Fruit fly (Drosophila melanogaster) whole organism, embryonic: ENCODE data around the gene Rab35.
A peak's percentile ranks its signal among the peaks of the same experiment; 100 is the strongest.

Experiments used
- B-H1 ChIP-seq: fragments of 200-800 bp; sonication (Bioruptor generic); IDR thresholded peaks from 3 replicates; pipeline ENCODE4 v1.3.6; 2022; ENCODE audit warnings: missing biosample characterization, missing genetic modification characterization
- B-H2 ChIP-seq: fragments of 200-800 bp; sonication (Bioruptor generic); optimal IDR thresholded peaks from 2 replicates; lab custom pipeline; 2018; ENCODE audit warnings: missing biosample characterization, mild to moderate bottlenecking, missing genetic modification characterization
- CG10147 ChIP-seq: fragments of 200-800 bp; sonication (Bioruptor generic); optimal IDR thresholded peaks from 2 replicates; lab custom pipeline; 2019; ENCODE audit warnings: missing biosample characterization, mild to moderate bottlenecking, missing genetic modification characterization, moderate library complexity
- CG10274 ChIP-seq: fragments of 200-800 bp; sonication (Bioruptor generic); optimal IDR thresholded peaks from 3 replicates; lab custom pipeline; 2017; ENCODE audit warnings: missing biosample characterization, mild to moderate bottlenecking, missing genetic modification characterization
- CG10543 ChIP-seq: fragments of 200-800 bp; sonication (Bioruptor generic); optimal IDR thresholded peaks from 3 replicates; lab custom pipeline; 2017; ENCODE audit warnings: missing biosample characterization, mild to moderate bottlenecking, missing genetic modification characterization, moderate library complexity
- CG10979 ChIP-seq: fragments of 200-800 bp; sonication (Bioruptor generic); optimal IDR thresholded peaks from 2 replicates; lab custom pipeline; 2018; ENCODE audit warnings: missing biosample characterization, mild to moderate bottlenecking, missing genetic modification characterization, moderate library complexity
- CG1529 ChIP-seq: fragments of 200-800 bp; sonication (Bioruptor generic); optimal IDR thresholded peaks from 3 replicates; lab custom pipeline; 2018; ENCODE audit warnings: missing biosample characterization, missing genetic modification characterization
- CG17359 ChIP-seq: fragments of 200-800 bp; sonication (Bioruptor generic); optimal IDR thresholded peaks from 3 replicates; lab custom pipeline; 2018; ENCODE audit warnings: missing biosample characterization, mild to moderate bottlenecking, missing genetic modification characterization, moderate library complexity
- CG17802 ChIP-seq: fragments of 200-800 bp; sonication (Bioruptor generic); optimal IDR thresholded peaks from 2 replicates; lab custom pipeline; 2018; ENCODE audit warnings: missing biosample characterization, mild to moderate bottlenecking, missing genetic modification characterization, moderate library complexity
- CG17912 ChIP-seq: fragments of 200-800 bp; sonication (Bioruptor generic); optimal IDR thresholded peaks from 2 replicates; lab custom pipeline; 2018; ENCODE audit warnings: missing biosample characterization, mild to moderate bottlenecking, missing genetic modification characterization
- CG1832 ChIP-seq: fragments of 200-800 bp; sonication (Bioruptor generic); optimal IDR thresholded peaks from 2 replicates; lab custom pipeline; 2017; ENCODE audit warnings: missing biosample characterization, mild to moderate bottlenecking, missing genetic modification characterization, inconsistent platforms
- CG2129 ChIP-seq: fragments of 200-800 bp; sonication (Bioruptor generic); IDR thresholded peaks from 2 replicates; pipeline ENCODE4 v1.3.6; 2022; ENCODE audit warnings: missing biosample characterization, missing genetic modification characterization; ENCODE audit not compliant: partially characterized antibody
- CG2889 ChIP-seq: fragments of 200-800 bp; sonication (Bioruptor generic); IDR thresholded peaks from 3 replicates; pipeline ENCODE4 v1.3.6; 2022; ENCODE audit warnings: missing biosample characterization, missing genetic modification characterization
- CG3163 ChIP-seq: fragments of 200-800 bp; sonication (Bioruptor generic); optimal IDR thresholded peaks from 3 replicates; lab custom pipeline; 2016; ENCODE audit warnings: missing biosample characterization, missing genetic modification characterization
- CG3281 ChIP-seq: fragments of 200-800 bp; sonication (Bioruptor generic); optimal IDR thresholded peaks from 3 replicates; lab custom pipeline; 2017; ENCODE audit warnings: missing biosample characterization, mild to moderate bottlenecking, missing genetic modification characterization
- CG33557 ChIP-seq: fragments of 200-800 bp; sonication (Bioruptor generic); optimal IDR thresholded peaks from 2 replicates; lab custom pipeline; 2019; ENCODE audit warnings: missing biosample characterization, mild to moderate bottlenecking, missing genetic modification characterization, moderate library complexity
- CG4404 ChIP-seq: fragments of 200-800 bp; sonication (Bioruptor generic); IDR thresholded peaks from 2 replicates; pipeline ENCODE4 v1.3.6; 2022; ENCODE audit warnings: missing biosample characterization, missing genetic modification characterization
- CG4424 ChIP-seq: fragments of 200-800 bp; sonication (Bioruptor generic); optimal IDR thresholded peaks from 3 replicates; lab custom pipeline; 2016; ENCODE audit warnings: missing biosample characterization, missing genetic modification characterization
- CG6765 ChIP-seq: fragments of 200-800 bp; sonication (Bioruptor generic); optimal IDR thresholded peaks from 3 replicates; lab custom pipeline; 2017; ENCODE audit warnings: missing biosample characterization, mild to moderate bottlenecking, missing genetic modification characterization
- CG6791 ChIP-seq: fragments of 200-800 bp; sonication (Bioruptor generic); IDR thresholded peaks from 3 replicates; pipeline ENCODE4 v1.3.6; 2022; ENCODE audit warnings: missing biosample characterization, missing genetic modification characterization; ENCODE audit not compliant: partially characterized antibody
- CG7271 ChIP-seq: fragments of 200-800 bp; sonication (Bioruptor generic); optimal IDR thresholded peaks from 2 replicates; lab custom pipeline; 2018; ENCODE audit warnings: missing biosample characterization, mild to moderate bottlenecking, missing genetic modification characterization, moderate library complexity
- CG7372 ChIP-seq: fragments of 200-800 bp; sonication (Bioruptor generic); IDR thresholded peaks from 2 replicates; pipeline ENCODE4 v1.3.6; 2022; ENCODE audit warnings: missing biosample characterization, missing genetic modification characterization
- CG8281 ChIP-seq: fragments of 200-800 bp; sonication (Bioruptor generic); optimal IDR thresholded peaks from 2 replicates; lab custom pipeline; 2018; ENCODE audit warnings: missing biosample characterization, mild to moderate bottlenecking, missing genetic modification characterization, moderate library complexity
- CHES-1-like ChIP-seq: fragments of 200-800 bp; sonication (Bioruptor generic); optimal IDR thresholded peaks from 2 replicates; lab custom pipeline; 2016; ENCODE audit warnings: missing biosample characterization, missing genetic modification characterization
- CTCF ChIP-seq: fragments of 200-800 bp; sonication (Bioruptor generic); optimal IDR thresholded peaks from 2 replicates; lab custom pipeline; 2017; ENCODE audit warnings: missing biosample characterization, mild to moderate bottlenecking, missing genetic modification characterization, moderate library complexity
- Dp ChIP-seq: fragments of 200-800 bp; sonication (Bioruptor generic); optimal IDR thresholded peaks from 2 replicates; lab custom pipeline; 2018; ENCODE audit warnings: missing biosample characterization, mild to moderate bottlenecking, missing genetic modification characterization, moderate library complexity
- Fer2 ChIP-seq: fragments of 200-800 bp; sonication (Bioruptor generic); optimal IDR thresholded peaks from 2 replicates; lab custom pipeline; 2018; ENCODE audit warnings: missing biosample characterization, mild to moderate bottlenecking, missing genetic modification characterization, moderate library complexity
- HLH54F ChIP-seq: fragments of 200-800 bp; sonication (Bioruptor generic); optimal IDR thresholded peaks from 3 replicates; lab custom pipeline; 2016; ENCODE audit warnings: missing biosample characterization, missing genetic modification characterization
- Lhr ChIP-seq: fragments of 200-800 bp; sonication (Bioruptor generic); optimal IDR thresholded peaks from 3 replicates; lab custom pipeline; 2017; ENCODE audit warnings: mild to moderate bottlenecking, missing biosample characterization, missing genetic modification reagents, missing genetic modification characterization
- MBD-R2 ChIP-seq: fragments of 200-800 bp; sonication (Bioruptor generic); IDR thresholded peaks from 2 replicates; pipeline ENCODE4 v1.3.6; 2022; ENCODE audit warnings: missing biosample characterization, missing genetic modification characterization
- Nf-YB ChIP-seq: fragments of 200-800 bp; sonication (Bioruptor generic); optimal IDR thresholded peaks from 3 replicates; lab custom pipeline; 2019; ENCODE audit warnings: missing biosample characterization, mild to moderate bottlenecking, missing genetic modification characterization, moderate library complexity
- Opbp ChIP-seq: fragments of 200-800 bp; sonication (Bioruptor generic); IDR thresholded peaks from 3 replicates; pipeline ENCODE4 v1.3.6; 2022; ENCODE audit warnings: missing biosample characterization, missing genetic modification characterization; ENCODE audit not compliant: partially characterized antibody
- Spps ChIP-seq: fragments of 200-800 bp; sonication (Bioruptor generic); optimal IDR thresholded peaks from 2 replicates; lab custom pipeline; 2018; ENCODE audit warnings: missing biosample characterization, mild to moderate bottlenecking, missing genetic modification characterization
- Taf1 ChIP-seq: fragments of 200-800 bp; sonication (Bioruptor generic); IDR thresholded peaks from 2 replicates; pipeline ENCODE4 v1.3.6; 2022; ENCODE audit warnings: missing biosample characterization, missing genetic modification characterization
- al ChIP-seq: fragments of 200-800 bp; sonication (Bioruptor generic); IDR thresholded peaks from 2 replicates; pipeline ENCODE4 v1.3.6; 2022; ENCODE audit warnings: missing biosample characterization, missing genetic modification characterization
- az2 ChIP-seq: fragments of 200-800 bp; sonication (Bioruptor generic); optimal IDR thresholded peaks from 3 replicates; lab custom pipeline; 2016; ENCODE audit warnings: missing biosample characterization, missing genetic modification characterization
- cad ChIP-seq: fragments of >200 bp; optimal IDR thresholded peaks from 2 replicates; lab custom pipeline; 2017; ENCODE audit warnings: missing biosample characterization, missing genetic modification characterization
- dati ChIP-seq: fragments of 200-800 bp; sonication (Bioruptor generic); IDR thresholded peaks from 2 replicates; pipeline ENCODE4 v1.3.6; 2022; ENCODE audit warnings: missing biosample characterization, missing genetic modification characterization
- dm ChIP-seq: fragments of 200-800 bp; sonication (Bioruptor generic); optimal IDR thresholded peaks from 3 replicates; lab custom pipeline; 2016; ENCODE audit warnings: missing biosample characterization, missing genetic modification characterization
- dysf ChIP-seq: fragments of 200-800 bp; sonication (Bioruptor generic); IDR thresholded peaks from 3 replicates; pipeline ENCODE4 v1.3.6; 2022; ENCODE audit warnings: missing biosample characterization, missing genetic modification characterization
- gce ChIP-seq: fragments of 200-800 bp; sonication (Bioruptor generic); IDR thresholded peaks from 3 replicates; pipeline ENCODE4 v1.3.6; 2022; ENCODE audit warnings: missing biosample characterization, missing genetic modification characterization
- gem ChIP-seq: fragments of 200-800 bp; sonication (Bioruptor generic); optimal IDR thresholded peaks from 2 replicates; lab custom pipeline; 2019; ENCODE audit warnings: missing biosample characterization, mild to moderate bottlenecking, missing genetic modification characterization, moderate library complexity
- hth ChIP-seq: fragments of >200 bp; optimal IDR thresholded peaks from 2 replicates; lab custom pipeline; 2017; ENCODE audit warnings: inconsistent platforms
- kah ChIP-seq: fragments of 200-800 bp; sonication (Bioruptor generic); optimal IDR thresholded peaks from 2 replicates; lab custom pipeline; 2018; ENCODE audit warnings: missing biosample characterization, mild to moderate bottlenecking, missing genetic modification characterization
- maf-S ChIP-seq: fragments of 200-800 bp; sonication (Bioruptor generic); optimal IDR thresholded peaks from 2 replicates; lab custom pipeline; 2016; ENCODE audit warnings: missing biosample characterization, missing genetic modification characterization
- oc ChIP-seq: fragments of 200-800 bp; sonication (Bioruptor generic); optimal IDR thresholded peaks from 2 replicates; lab custom pipeline; 2018; ENCODE audit warnings: missing biosample characterization, mild to moderate bottlenecking, missing genetic modification characterization, moderate library complexity
- pum ChIP-seq: fragments of 200-800 bp; sonication (Bioruptor generic); optimal IDR thresholded peaks from 2 replicates; lab custom pipeline; 2016; ENCODE audit warnings: missing biosample characterization, missing genetic modification characterization
- shn ChIP-seq: fragments of 200-800 bp; sonication (Bioruptor generic); optimal IDR thresholded peaks from 3 replicates; lab custom pipeline; 2016; ENCODE audit warnings: missing biosample characterization, missing genetic modification characterization
- sim ChIP-seq: fragments of 200-800 bp; sonication (Bioruptor generic); IDR thresholded peaks from 2 replicates; pipeline ENCODE4 v1.3.6; 2022; ENCODE audit warnings: missing biosample characterization, missing genetic modification characterization
- unc-4 ChIP-seq: fragments of 200-800 bp; sonication (Bioruptor generic); IDR thresholded peaks from 2 replicates; pipeline ENCODE4 v1.3.6; 2022; ENCODE audit warnings: missing biosample characterization, missing genetic modification characterization; ENCODE audit not compliant: partially characterized antibody
- wor ChIP-seq: fragments of 200-800 bp; sonication (Bioruptor generic); IDR thresholded peaks from 2 replicates; pipeline ENCODE4 v1.3.6; 2022; ENCODE audit warnings: missing biosample characterization, missing genetic modification characterization
- zfh1 ChIP-seq: fragments of 200-800 bp; sonication (Bioruptor generic); IDR thresholded peaks from 3 replicates; pipeline ENCODE4 v1.3.6; 2022; ENCODE audit warnings: missing biosample characterization, missing genetic modification characterization

The Rab35 gene

dm6 chrX:20159679-20160140 is at the start of gene Rab35 (continued):
- TF ChIP-seq CG2129 (GFP tag; lab: Robert Waterston, UW) (peak; percentile 94), Nf-YB (GFP tag; lab: Kevin White, UChicago) (no peak), oc (tag; lab: Kevin White, UChicago) (no peak), pum (GFP tag; lab: Kevin White, UChicago) (no peak), CG2889 (GFP tag; lab: Robert Waterston, UW) (no peak), CG10979 (tag; lab: Kevin White, UChicago) (no peak), CG10147 (GFP tag; lab: Kevin White, UChicago) (peak; percentile 24), dysf (no peak), HLH54F (GFP tag; lab: Kevin White, UChicago) (peak; percentile 4), dm (GFP tag; lab: Kevin White, UChicago) (no peak), CG1529 (no peak), CTCF (GFP tag; lab: Kevin White, UChicago) (no peak), dati (GFP tag; lab: Robert Waterston, UW) (no peak), Spps (tag; lab: Kevin White, UChicago) (no peak), Dp (peak; percentile 86), CG6791 (GFP tag; lab: Robert Waterston, UW) (peak; percentile 92), CG17912 (GFP tag; lab: Kevin White, UChicago) (no peak), CG17802 (no peak), gce (no peak), CG3163 (GFP tag; lab: Kevin White, UChicago) (no peak), CG7271 (tag; lab: Kevin White, UChicago) (no peak), sim (GFP tag; lab: Robert Waterston, UW) (no peak), MBD-R2 (GFP tag; lab: Robert Waterston, UW) (no peak), CG17359 (tag; lab: Kevin White, UChicago) (peak; percentile 46), gem (tag; lab: Kevin White, UChicago) (peak; percentile 41), unc-4 (GFP tag; lab: Robert Waterston, UW) (peak; percentile 92), CG3281 (GFP tag; lab: Kevin White, UChicago) (no peak), CG33557 (GFP tag; lab: Kevin White, UChicago) (no peak), kah (no peak), al (GFP tag; lab: Robert Waterston, UW) (no peak), Lhr (GFP tag; lab: Kevin White, UChicago) (peak; percentile 66), CHES-1-like (GFP tag; lab: Kevin White, UChicago) (no peak), Opbp (peak; percentile 91), hth (no peak), shn (GFP tag; lab: Kevin White, UChicago) (no peak), CG10543 (GFP tag; lab: Kevin White, UChicago) (no peak), cad (GFP tag; lab: Kevin White, UChicago) (no peak), az2 (GFP tag; lab: Kevin White, UChicago) (peak; percentile 5), zfh1 (GFP tag; lab: Robert Waterston, UW) (0 out of 3 replicates have a peak, but pooled peaks have one; percentile 30), CG4424 (no peak), CG7372 (GFP tag; lab: Robert Waterston, UW) (no peak), wor (no peak), CG10274 (GFP tag; lab: Kevin White, UChicago) (no peak), Taf1 (GFP tag; lab: Robert Waterston, UW) (no peak), B-H1 (no peak), CG1832 (GFP tag; lab: Kevin White, UChicago) (no peak), B-H2 (no peak), Fer2 (tag; lab: Kevin White, UChicago) (no peak), CG6765 (GFP tag; lab: Kevin White, UChicago) (no peak), maf-S (no peak), CG4404 (GFP tag; lab: Robert Waterston, UW) (no peak), CG8281 (tag; lab: Kevin White, UChicago) (no peak)
